Worm (Caenorhabditis elegans): ENCODE data around the gene pals-27.
A peak's percentile ranks its signal among the peaks of the same experiment; 100 is the strongest.

Gene pals-27

DNA sequence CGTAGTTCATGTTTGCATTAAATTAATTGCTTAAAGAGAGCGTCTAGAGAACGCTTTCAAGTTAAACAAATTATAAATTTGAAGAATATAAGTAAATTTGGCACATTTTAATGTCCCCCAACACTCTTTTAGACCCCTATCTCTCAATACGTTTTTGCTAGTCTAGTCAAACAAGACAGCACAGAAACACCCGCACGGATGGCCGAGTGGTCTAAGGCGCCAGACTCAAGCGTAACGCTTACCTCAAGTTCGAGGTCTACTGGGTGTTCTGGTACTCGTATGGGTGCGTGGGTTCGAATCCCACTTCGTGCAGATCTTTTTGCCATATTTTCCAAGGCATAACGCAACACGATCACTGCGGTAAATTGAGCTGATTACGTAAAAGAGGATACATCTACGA lies 19.1 kb upstream of the pals-27 start (continued):
- TF ChIP-seq mxl-1 (tag; optimal IDR thresholded peaks at IDR 0.05) (peak; percentile 45), cebp-2 (GFP tag; IDR thresholded peaks at IDR 0.05) (no peak), lin-40 (tag; optimal IDR thresholded peaks at IDR 0.05) (no peak), Y53G8AR.9 (GFP tag; conservative IDR thresholded peaks at IDR 0.05) (no peak), madf-8 (GFP tag; conservative IDR thresholded peaks at IDR 0.05) (0 out of 2 replicates have a peak, but pooled peaks have one; percentile 19), ztf-28 (GFP tag; IDR thresholded peaks at IDR 0.05) (no peak), egl-18 (GFP tag; IDR thresholded peaks at IDR 0.05) (no peak), F52B5.7 (tag; optimal IDR thresholded peaks at IDR 0.05) (no peak), ceh-27 (GFP tag; optimal IDR thresholded peaks at IDR 0.05) (no peak), mel-28 (tag; optimal IDR thresholded peaks at IDR 0.05; ENCODE audit: borderline replicate concordance) (no peak), pbrm-1 (GFP tag; IDR thresholded peaks at IDR 0.05) (no peak), ztf-26 (tag; optimal IDR thresholded peaks at IDR 0.05) (no peak), F55B11.4 (tag; optimal IDR thresholded peaks at IDR 0.05; ENCODE audit: borderline replicate concordance, insufficient read depth) (no peak), F57A8.1 (GFP tag; optimal IDR thresholded peaks at IDR 0.05) (no peak), egrh-3 (GFP tag; IDR thresholded peaks at IDR 0.05) (no peak), snpc-3.4 (tag; optimal IDR thresholded peaks at IDR 0.05) (no peak), attf-5 (GFP tag; optimal IDR thresholded peaks at IDR 0.05) (no peak), ccch-3 (GFP tag; optimal IDR thresholded peaks at IDR 0.05) (no peak), die-1 (tag; optimal IDR thresholded peaks at IDR 0.05) (peak; percentile 46), sdz-38 (tag; optimal IDR thresholded peaks at IDR 0.05) (no peak), madf-6 (GFP tag; IDR thresholded peaks at IDR 0.05) (0 out of 2 replicates have a peak, but pooled peaks have one; percentile 18), akir-1 (GFP tag; optimal IDR thresholded peaks at IDR 0.05) (no peak), nhr-90 (tag; optimal IDR thresholded peaks at IDR 0.05) (peak; percentile 54), unc-130 (GFP tag; optimal IDR thresholded peaks at IDR 0.05) (peak; percentile 8), C06A6.2 (GFP tag; conservative IDR thresholded peaks at IDR 0.05) (no peak), ceh-40 (GFP tag; IDR thresholded peaks at IDR 0.05) (no peak), gei-17 (GFP tag; optimal IDR thresholded peaks at IDR 0.05) (no peak), ztf-22 (GFP tag; optimal IDR thresholded peaks at IDR 0.05) (no peak), mcd-1 (GFP tag; IDR thresholded peaks at IDR 0.05) (peak; percentile 18; the same call in 1 of the 2 replicates), F23B12.7 (tag; optimal IDR thresholded peaks at IDR 0.05; ENCODE audit: insufficient read depth) (no peak), lsl-1 (GFP tag; optimal IDR thresholded peaks at IDR 0.05) (peak; percentile 52), snpc-1.3 (tag; optimal IDR thresholded peaks at IDR 0.05; ENCODE audit: insufficient read depth) (no peak), C17E4.6 (GFP tag; IDR thresholded peaks at IDR 0.05) (no peak), Y79H2A.3 (GFP tag; conservative IDR thresholded peaks at IDR 0.05) (no peak), zim-3 (tag; optimal IDR thresholded peaks at IDR 0.05) (no peak), sptf-2 (GFP tag; optimal IDR thresholded peaks at IDR 0.05) (no peak), B0019.2 (GFP tag; conservative IDR thresholded peaks at IDR 0.05) (no peak), lin-35 (GFP tag; optimal IDR thresholded peaks at IDR 0.05) (no peak), zfh-2 (GFP tag; conservative IDR thresholded peaks at IDR 0.05) (no peak), hlh-12 (tag; optimal IDR thresholded peaks at IDR 0.05) (no peak), nfyb-1 (GFP tag; IDR thresholded peaks at IDR 0.05) (0 out of 2 replicates have a peak, but pooled peaks have one; percentile 22), snpc-4 (GFP tag; optimal IDR thresholded peaks at IDR 0.05) (no peak), snpc-4 (tag; optimal IDR thresholded peaks at IDR 0.05) (peak in 2 of 4 experiments; percentile 18 to 60), aptf-2 (GFP tag; conservative IDR thresholded peaks at IDR 0.05) (no peak), madf-3 (GFP tag; IDR thresholded peaks at IDR 0.05) (no peak), ztf-25 (GFP tag; IDR thresholded peaks at IDR 0.05) (no peak), B0261.1 (tag; optimal IDR thresholded peaks at IDR 0.05) (peak; percentile 67), K11D2.4 (GFP tag; IDR thresholded peaks at IDR 0.05) (no peak)

Data from whole organism, young adult.